Worm (Caenorhabditis elegans) whole organism, L1 larva: ENCODE measurements around the gene Y105C5B.5.

Experiments
- alr-1 ChIP-seq: fragments of 200-800 bp; sonication (Bioruptor generic); optimal IDR thresholded peaks from 2 replicates; lab custom pipeline; 2018; ENCODE audit warnings: borderline replicate concordance, mild to moderate bottlenecking, missing genetic modification characterization, missing compliant biosample characterization
- ceh-8 ChIP-seq: fragments of 200-800 bp; sonication (Bioruptor generic); optimal IDR thresholded peaks from 2 replicates; lab custom pipeline; 2018; ENCODE audit warnings: mild to moderate bottlenecking, missing genetic modification characterization, moderate library complexity, missing compliant biosample characterization
- ceh-82 ChIP-seq, 3 experiments: fragments of 150-350 bp in 1 of 3; sonication (generic microtip) in 2 of 3; optimal IDR thresholded peaks; 2 replicates each; lab custom pipeline; 2014 to 2017; ENCODE audit warnings: missing biosample characterization in 3 of 3, missing genetic modification characterization in 3 of 3
- dpl-1 ChIP-seq, 3 experiments: fragments of 150-350 bp in 2 of 3; sonication (generic microtip) in 1 of 3; optimal IDR thresholded peaks; 2 replicates each; lab custom pipeline; 2014 to 2017; ENCODE audit warnings: missing biosample characterization in 3 of 3, missing genetic modification characterization in 3 of 3, missing genetic modification reagents in 3 of 3
- efl-1 ChIP-seq, 4 experiments: fragments of 150-350 bp; optimal IDR thresholded peaks in 3 of 4; peaks in 1 of 4; 1 replicate in 1 of 4; 2 replicates in 3 of 4; lab custom pipeline; 2014; ENCODE audit warnings: missing biosample characterization in 2 of 4, missing genetic modification characterization in 2 of 4, missing genetic modification reagents in 2 of 4
- ets-5 ChIP-seq: fragments of 200-800 bp; sonication (Bioruptor generic); IDR thresholded peaks from 2 replicates; pipeline ENCODE4 v1.3.6; 2022; ENCODE audit warnings: missing genetic modification characterization, missing compliant biosample characterization
- fkh-4 ChIP-seq: sonication (generic microtip); optimal IDR thresholded peaks from 2 replicates; lab custom pipeline; 2016; ENCODE audit warnings: missing compliant biosample characterization, missing genetic modification characterization, borderline replicate concordance
- fos-1 ChIP-seq: fragments of 150-350 bp; optimal IDR thresholded peaks from 2 replicates; lab custom pipeline; 2014; ENCODE audit warnings: missing biosample characterization, missing genetic modification characterization
- grh-1 ChIP-seq: fragments of 200-800 bp; sonication (Bioruptor generic); IDR thresholded peaks from 2 replicates; pipeline ENCODE4 v1.3.6; 2022; ENCODE audit warnings: missing genetic modification reagents, missing genetic modification characterization, missing compliant biosample characterization
- hlh-4 ChIP-seq: sonication (generic microtip); optimal IDR thresholded peaks from 2 replicates; lab custom pipeline; 2016; ENCODE audit warnings: mild to moderate bottlenecking, missing genetic modification characterization, missing compliant biosample characterization
- lin-14 ChIP-seq: fragments of 200-800 bp; sonication (Bioruptor generic); optimal IDR thresholded peaks from 2 replicates; lab custom pipeline; 2018; ENCODE audit warnings: mild to moderate bottlenecking, missing genetic modification characterization, moderate library complexity, missing compliant biosample characterization
- lin-15B ChIP-seq: fragments of 150-350 bp; sonication (generic microtip); optimal IDR thresholded peaks from 3 replicates; lab custom pipeline; 2014; ENCODE audit warnings: missing biosample characterization, missing genetic modification characterization
- lin-35 ChIP-seq, 2 experiments: fragments of 150-350 bp; optimal IDR thresholded peaks; 2 replicates each; lab custom pipeline; 2014; ENCODE audit warnings: missing biosample characterization in 2 of 2, missing genetic modification characterization in 2 of 2, missing genetic modification reagents in 2 of 2
- mdl-1 ChIP-seq, 2 experiments: fragments of 150-350 bp; optimal IDR thresholded peaks; 2 replicates each; lab custom pipeline; 2014 to 2017; ENCODE audit warnings: missing biosample characterization in 2 of 2, missing genetic modification characterization in 2 of 2, inconsistent platforms in 1 of 2
- nhr-12 ChIP-seq: sonication (generic microtip); optimal IDR thresholded peaks from 2 replicates; lab custom pipeline; 2017; ENCODE audit warnings: missing biosample characterization, missing genetic modification characterization
- nhr-85 ChIP-seq: sonication (generic microtip); peaks from one replicate; lab custom pipeline; 2016; ENCODE audit warnings: missing genetic modification characterization, inconsistent platforms, missing compliant biosample characterization
- pag-3 ChIP-seq: sonication (generic microtip); optimal IDR thresholded peaks from 2 replicates; lab custom pipeline; 2017; ENCODE audit warnings: missing genetic modification characterization, mild to moderate bottlenecking, missing compliant biosample characterization, antibody characterized with exemption, borderline replicate concordance; ENCODE audit not compliant: insufficient read depth
- pax-3 ChIP-seq: fragments of 200-800 bp; sonication (Bioruptor generic); optimal IDR thresholded peaks from 2 replicates; lab custom pipeline; 2018; ENCODE audit warnings: mild to moderate bottlenecking, missing genetic modification characterization, moderate library complexity, missing compliant biosample characterization
- rnt-1 ChIP-seq: sonication (generic microtip); optimal IDR thresholded peaks from 2 replicates; lab custom pipeline; 2016; ENCODE audit warnings: mild to moderate bottlenecking, missing genetic modification characterization, moderate library complexity, missing compliant biosample characterization
- snpc-4 ChIP-seq: fragments of 150-350 bp; optimal IDR thresholded peaks from 2 replicates; lab custom pipeline; 2014; ENCODE audit warnings: missing biosample characterization, missing genetic modification characterization
- swsn-7 ChIP-seq: sonication (generic microtip); optimal IDR thresholded peaks from 2 replicates; lab custom pipeline; 2016; ENCODE audit warnings: missing genetic modification characterization, missing compliant biosample characterization
- unc-130 ChIP-seq: fragments of 150-350 bp; optimal IDR thresholded peaks from 2 replicates; lab custom pipeline; 2017; ENCODE audit warnings: missing biosample characterization, missing genetic modification characterization, inconsistent platforms
- unc-86 ChIP-seq: sonication (generic microtip); optimal IDR thresholded peaks from 2 replicates; lab custom pipeline; 2016; ENCODE audit warnings: missing genetic modification characterization, missing compliant biosample characterization

Y105C5B.5 gene

DNA sequence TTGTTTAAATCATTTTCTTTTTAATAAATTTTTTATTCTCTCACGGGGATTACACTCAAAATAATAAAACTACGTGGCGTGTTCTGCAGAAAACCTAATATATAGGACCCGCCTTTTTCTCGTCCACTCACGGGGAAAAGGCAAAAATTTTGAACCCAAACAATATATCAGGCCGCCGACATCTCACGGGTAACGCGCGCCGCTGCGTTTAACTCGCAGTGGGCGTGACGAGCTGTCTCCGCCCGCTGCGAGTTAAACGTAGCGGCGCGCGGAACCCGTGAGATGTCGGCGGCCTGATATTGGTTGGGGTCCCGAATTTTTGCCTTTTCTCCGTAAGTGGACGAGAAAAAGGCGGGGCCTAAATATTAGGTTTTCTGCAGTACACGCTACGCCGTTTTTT is 39.5 kb downstream of the Y105C5B.5 start:
- no peak for TF ChIP-seq alr-1 (tag; lab: Kevin White, UChicago)
- TF ChIP-seq fos-1 (tag; lab: Kevin White, UChicago), result no peak
- TF ChIP-seq swsn-7 (tag; lab: Kevin White, UChicago), result no peak
- TF ChIP-seq lin-35 (GFP tag; optimal IDR thresholded peaks at IDR 0.05; lab: Kevin White, UChicago), result no peak
- TF ChIP-seq nhr-12 (tag; lab: Kevin White, UChicago), result no peak
- no peak for TF ChIP-seq lin-14 (GFP tag; lab: Kevin White, UChicago)
- no peak for TF ChIP-seq mdl-1 (tag; optimal IDR thresholded peaks at IDR 0.05; lab: Kevin White, UChicago)
- TF ChIP-seq ceh-82 (tag; optimal IDR thresholded peaks at IDR 0.05; lab: Kevin White, UChicago), result no peak
- TF ChIP-seq rnt-1 (tag; lab: Kevin White, UChicago), result no peak
- TF ChIP-seq pax-3 (tag; lab: Kevin White, UChicago), result no peak
- no peak for TF ChIP-seq unc-130 (tag; lab: Kevin White, UChicago)
- TF ChIP-seq lin-15B (tag; lab: Kevin White, UChicago), result no peak
- TF ChIP-seq unc-86, result no peak

DNA sequence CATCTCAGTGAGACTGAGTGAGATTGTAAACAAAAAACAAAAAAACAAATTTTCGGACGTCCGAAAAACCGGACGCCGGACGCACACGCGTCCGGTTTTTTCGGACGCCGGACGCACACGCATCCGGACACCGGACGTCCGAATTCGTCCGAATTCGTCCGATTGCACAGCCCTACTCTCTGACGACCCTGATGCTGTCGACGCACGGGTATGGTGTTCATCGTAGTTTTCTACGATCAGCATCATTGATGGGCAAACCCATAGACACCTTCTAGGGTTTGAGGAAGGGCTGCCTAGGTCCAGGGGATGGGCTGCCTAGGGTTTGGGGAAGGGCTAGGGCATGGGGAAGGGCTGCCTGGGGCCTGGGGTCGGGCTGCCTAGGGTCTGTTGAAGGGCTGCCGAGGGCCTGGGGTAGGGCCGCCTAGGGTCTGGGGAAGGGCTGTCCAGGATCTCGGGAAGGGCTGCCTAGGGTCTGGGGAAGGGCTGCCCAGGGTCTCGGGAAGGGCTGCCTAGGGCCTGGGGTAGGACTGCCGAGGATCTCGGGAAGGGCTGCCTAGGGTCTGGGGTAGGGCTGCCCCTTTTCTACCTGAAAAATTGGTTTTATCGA is 47.1 kb downstream of the Y105C5B.5 start:
- TF ChIP-seq unc-86 (no peak), ceh-8 (GFP tag; lab: Kevin White, UChicago) (peak; percentile 65)
- TF ChIP-seq, all 84 proteins: peak for 1

DNA sequence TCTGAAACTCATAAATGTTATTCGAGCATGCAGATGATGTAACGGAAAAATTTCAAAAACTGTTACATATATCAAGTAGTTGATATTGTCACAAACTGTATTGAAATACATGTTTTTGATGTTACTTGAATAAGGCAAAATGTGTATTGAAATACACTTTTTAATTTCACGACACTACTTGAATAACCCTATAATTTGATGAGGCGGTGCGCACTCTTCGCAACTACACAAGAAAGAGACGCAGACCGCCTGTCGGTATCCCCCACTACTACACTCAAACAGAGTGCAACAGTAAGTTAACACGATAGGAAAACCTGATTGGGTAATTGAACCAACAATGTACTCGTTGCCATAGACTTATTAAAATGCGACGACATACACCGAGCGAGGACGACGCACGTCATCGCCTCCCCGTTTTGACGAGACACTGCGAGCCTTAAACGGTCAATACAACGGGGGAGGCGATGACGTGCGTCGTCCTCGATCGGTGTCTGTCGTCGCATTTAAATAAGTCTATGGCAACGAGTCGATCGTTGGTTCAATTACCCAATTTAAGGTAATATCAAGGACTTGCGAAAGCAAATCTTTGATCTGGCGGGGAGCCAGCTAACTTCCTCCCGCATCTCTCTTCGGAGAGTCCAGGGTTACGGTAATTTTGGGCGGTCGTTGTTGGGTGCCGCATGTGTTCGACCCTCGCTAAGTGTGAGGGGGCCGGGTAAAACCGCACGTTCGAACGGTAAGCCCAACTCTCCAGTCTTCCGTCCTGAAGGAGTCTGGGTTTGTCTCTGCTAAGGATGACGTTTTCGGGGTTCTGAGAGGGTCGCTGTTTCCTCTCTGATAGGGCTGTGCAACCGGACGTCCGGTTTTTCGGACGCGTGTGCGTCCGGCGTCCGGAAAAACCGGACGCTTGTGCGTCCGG is 47.9 kb downstream of the Y105C5B.5 start:
- peak; percentile 93 for TF ChIP-seq snpc-4 (tag; lab: Kevin White, UChicago)
- no peak for TF ChIP-seq fkh-4 (tag; lab: Kevin White, UChicago)
- TF ChIP-seq swsn-7 (tag; lab: Kevin White, UChicago), result peak; percentile 13
- TF ChIP-seq efl-1 (optimal IDR thresholded peaks at IDR 0.05; lab: Kevin White, UChicago), result no peak
- TF ChIP-seq efl-1 (GFP tag; optimal IDR thresholded peaks at IDR 0.05 in 1 of 2; lab: Kevin White, UChicago), result peak in 1 of 2 experiments; percentile 85
- TF ChIP-seq grh-1 (GFP tag; lab: Robert Waterston, UW), result peak; percentile 49; the same call in 1 of the 2 replicates
- no peak for TF ChIP-seq pag-3 (tag; lab: Kevin White, UChicago)
- peak; percentile 59 for TF ChIP-seq nhr-85 (tag; lab: Kevin White, UChicago)

DNA sequence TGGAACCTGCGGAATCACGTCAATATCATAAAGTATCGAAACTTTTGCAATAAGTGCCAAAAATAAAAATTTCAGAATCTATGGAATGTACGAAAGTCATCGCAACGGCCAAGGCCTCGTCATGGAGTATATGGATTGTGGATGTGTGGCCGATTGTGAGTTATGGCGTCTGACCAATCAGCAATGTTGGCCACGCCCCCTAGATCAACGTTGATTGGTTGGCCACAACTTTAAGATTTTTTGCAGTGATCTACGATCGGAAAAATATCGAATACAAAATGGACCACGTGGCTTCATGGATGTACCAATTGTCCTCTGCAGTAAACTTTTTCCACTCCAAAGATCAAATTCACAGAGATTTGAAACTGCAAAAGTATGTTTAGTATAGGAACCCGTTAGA is 50.4 kb downstream of the Y105C5B.5 start:
- TF ChIP-seq dpl-1 (GFP tag; optimal IDR thresholded peaks at IDR 0.05; lab: Kevin White, UChicago) (no peak), ets-5 (GFP tag; lab: Robert Waterston, UW) (no peak), hlh-4 (tag; lab: Kevin White, UChicago) (no peak)
